Worm (Caenorhabditis elegans) whole organism, L4/young adult: ENCODE results near the gene acr-14.

ENCODE experiments used
- W03F9.2 ChIP-seq: fragments of 150-350 bp; optimal IDR thresholded peaks from 2 replicates; lab custom pipeline; 2014; ENCODE audit warnings: missing biosample characterization, missing genetic modification characterization
- dao-5 ChIP-seq: sonication (generic microtip); optimal IDR thresholded peaks from 2 replicates; lab custom pipeline; 2016; ENCODE audit warnings: missing genotype, missing genetic modification characterization, moderate library complexity, missing compliant biosample characterization
- him-1 ChIP-seq: sonication (generic microtip); optimal IDR thresholded peaks from 2 replicates; lab custom pipeline; 2016; ENCODE audit warnings: missing genotype, missing genetic modification reagents, missing genetic modification characterization, missing compliant biosample characterization

Gene acr-14

DNA sequence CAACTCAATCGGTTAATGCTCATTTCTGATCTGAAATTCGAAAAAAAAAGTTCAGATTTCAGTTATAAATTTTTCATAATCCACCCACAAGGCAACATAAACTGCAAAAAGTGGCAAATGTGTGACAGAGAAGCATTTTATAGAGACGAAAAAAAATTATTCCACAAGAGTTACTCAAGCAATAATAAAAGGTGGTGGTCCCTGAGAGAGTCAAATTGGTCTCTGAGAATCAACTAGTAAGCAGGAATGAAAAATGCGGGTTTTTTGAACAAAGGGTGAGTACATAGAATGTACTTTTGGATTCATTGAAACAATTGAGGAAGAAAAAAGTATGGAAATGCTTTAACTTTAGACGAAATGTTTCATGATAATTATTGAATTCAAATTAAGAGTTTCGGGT is 6.6 kb downstream of the acr-14 start, which contains the start of gene T05C12.11:
Gene T05C12.11, minus strand, starts transcription at position 101 of the 400 bp plus-strand sequence.
- TF ChIP-seq W03F9.2 (tag; lab: Kevin White, UChicago) (no peak), dao-5 (tag; lab: Kevin White, UChicago) (no peak), him-1 (tag; lab: Kevin White, UChicago) (no peak)

DNA sequence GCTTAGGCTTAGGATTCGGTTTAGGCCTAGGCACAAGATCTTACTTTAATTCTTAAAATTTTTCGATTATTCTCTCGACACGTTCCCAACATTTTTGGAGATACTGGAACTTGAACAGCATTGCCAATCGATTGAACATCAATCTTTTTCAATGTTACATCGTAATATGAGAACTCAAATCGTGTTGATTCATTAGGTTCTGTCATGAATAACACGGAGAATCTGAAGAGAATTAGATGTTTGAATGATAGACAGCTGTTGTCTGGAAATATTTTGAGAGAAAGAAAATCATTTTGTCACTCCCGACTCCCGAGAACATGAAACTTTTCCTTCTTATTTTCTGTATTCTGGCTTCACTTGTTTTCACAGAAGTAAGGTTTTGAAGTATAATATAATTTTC is 7.7 kb downstream of the acr-14 start, which contains the start of gene T05C12.15:
Gene T05C12.15, plus strand, starts transcription at position 301 of the 400 bp plus-strand sequence.
- TF ChIP-seq dao-5 (tag; lab: Kevin White, UChicago): no peak
- TF ChIP-seq W03F9.2 (tag; lab: Kevin White, UChicago): no peak
- no peak for TF ChIP-seq him-1 (tag; lab: Kevin White, UChicago)

DNA sequence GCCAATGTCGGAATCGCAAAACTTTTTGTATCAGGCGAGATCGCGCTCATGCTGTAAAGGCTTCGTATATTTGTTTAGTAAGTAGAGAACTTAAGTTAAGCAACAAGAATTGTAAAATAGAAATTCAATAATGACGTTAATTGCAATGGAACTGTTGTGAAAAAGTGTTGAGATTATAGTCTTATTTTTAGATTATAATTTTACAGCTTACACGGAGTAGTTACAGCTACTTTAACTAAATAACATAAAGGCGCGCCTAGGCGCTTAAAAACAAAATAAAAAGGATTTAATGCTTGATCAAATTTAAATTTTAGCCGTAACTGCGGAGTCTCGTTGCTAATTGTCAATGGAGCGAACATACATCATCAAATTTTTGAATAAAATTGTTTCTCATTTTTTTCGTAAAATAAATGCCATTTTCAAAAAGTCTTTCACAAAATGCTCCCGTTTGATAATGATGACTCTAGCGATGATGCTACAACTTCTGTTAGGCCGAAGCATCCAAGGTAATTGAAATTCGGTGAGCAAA is 14.8 kb downstream of the acr-14 start, which contains the start of the genes emb-27 and rrf-3:
Gene emb-27, minus strand, starts transcription at position 51 of the 529 bp plus-strand sequence.
Gene rrf-3, plus strand, starts transcription at position 346 of the 529 bp plus-strand sequence.
- TF ChIP-seq dao-5 (tag; lab: Kevin White, UChicago): no peak
- TF ChIP-seq him-1 (tag; lab: Kevin White, UChicago): no peak
- TF ChIP-seq W03F9.2 (tag; lab: Kevin White, UChicago): no peak

DNA sequence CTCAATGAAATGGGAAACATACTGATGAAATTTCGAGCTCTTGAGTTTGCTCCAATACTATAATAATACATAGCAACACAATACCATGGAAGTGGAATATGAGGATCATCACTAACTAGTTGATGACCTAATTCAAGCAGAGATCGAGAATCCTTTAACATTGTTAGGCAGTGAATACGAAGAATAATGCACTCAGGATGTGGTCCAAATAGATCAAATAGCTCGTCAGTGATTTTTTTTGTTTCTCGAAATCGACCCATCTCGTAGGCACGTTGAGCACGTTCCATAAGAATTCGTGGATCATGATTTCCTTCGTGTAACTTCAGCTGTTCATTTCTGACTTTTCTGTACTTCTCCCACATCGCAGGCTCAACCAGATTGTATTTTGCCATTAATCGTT is 16.1 kb downstream of the acr-14 start:
- TF ChIP-seq W03F9.2 (tag; lab: Kevin White, UChicago) (no peak), him-1 (tag; lab: Kevin White, UChicago) (no peak), dao-5 (tag; lab: Kevin White, UChicago) (no peak)

DNA sequence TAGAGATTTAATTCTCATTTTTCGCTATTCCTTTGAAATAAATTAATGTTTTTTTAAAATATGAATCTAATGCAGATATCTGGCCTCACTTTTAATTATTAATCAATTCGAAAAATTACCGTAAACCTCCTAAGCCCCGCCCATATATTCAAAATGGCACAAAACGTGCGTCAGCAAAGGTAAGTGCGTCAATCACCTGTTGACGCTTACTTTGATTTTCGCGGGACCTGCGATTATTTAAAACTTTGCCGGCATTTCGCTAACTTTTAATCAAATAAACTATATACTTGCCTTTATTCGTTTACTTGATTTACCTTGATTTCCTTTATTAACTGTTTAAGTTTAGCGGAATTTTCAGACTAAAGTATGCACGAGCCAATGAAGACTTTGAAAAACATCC is 19.0 kb downstream of the acr-14 start, which contains the start of gene pch-2:
Gene pch-2, plus strand, starts transcription at position 359 of the 400 bp plus-strand sequence.
- no peak for TF ChIP-seq him-1 (tag; lab: Kevin White, UChicago)
- TF ChIP-seq dao-5 (tag; lab: Kevin White, UChicago): no peak

DNA sequence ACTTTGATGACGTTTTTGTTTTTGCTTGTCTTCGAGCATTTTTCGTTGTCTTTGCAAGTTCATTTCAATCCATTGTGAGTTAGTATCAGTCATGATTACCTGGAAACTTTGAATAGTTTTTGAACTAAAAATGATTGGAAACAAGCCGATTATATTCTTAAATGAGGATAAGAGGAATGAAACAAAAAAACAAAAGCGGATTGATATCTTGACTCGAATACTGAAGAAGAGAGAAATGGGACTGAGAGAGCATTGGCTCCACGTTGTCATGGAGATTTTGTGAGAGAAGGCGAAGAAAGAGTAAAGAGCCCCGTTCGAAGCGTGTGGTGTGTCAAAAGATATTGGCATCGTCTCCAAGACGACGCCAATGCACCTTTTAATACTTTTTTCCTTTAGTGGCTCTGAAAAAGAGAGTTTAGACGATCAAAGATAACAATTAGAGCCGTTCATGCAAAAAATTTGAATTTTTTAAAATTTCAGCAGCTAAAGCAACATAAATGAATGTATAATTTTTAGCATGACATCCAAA is 20.1 kb downstream of the acr-14 start, which contains the start of the genes tub-1 and tmem-138:
Gene tub-1, minus strand, starts transcription at position 101 of the 529 bp plus-strand sequence.
Gene tmem-138, plus strand, starts transcription at position 479 of the 529 bp plus-strand sequence.
- TF ChIP-seq him-1 (tag; lab: Kevin White, UChicago) (no peak), dao-5 (tag; lab: Kevin White, UChicago) (no peak), W03F9.2 (tag; lab: Kevin White, UChicago) (no peak)

DNA sequence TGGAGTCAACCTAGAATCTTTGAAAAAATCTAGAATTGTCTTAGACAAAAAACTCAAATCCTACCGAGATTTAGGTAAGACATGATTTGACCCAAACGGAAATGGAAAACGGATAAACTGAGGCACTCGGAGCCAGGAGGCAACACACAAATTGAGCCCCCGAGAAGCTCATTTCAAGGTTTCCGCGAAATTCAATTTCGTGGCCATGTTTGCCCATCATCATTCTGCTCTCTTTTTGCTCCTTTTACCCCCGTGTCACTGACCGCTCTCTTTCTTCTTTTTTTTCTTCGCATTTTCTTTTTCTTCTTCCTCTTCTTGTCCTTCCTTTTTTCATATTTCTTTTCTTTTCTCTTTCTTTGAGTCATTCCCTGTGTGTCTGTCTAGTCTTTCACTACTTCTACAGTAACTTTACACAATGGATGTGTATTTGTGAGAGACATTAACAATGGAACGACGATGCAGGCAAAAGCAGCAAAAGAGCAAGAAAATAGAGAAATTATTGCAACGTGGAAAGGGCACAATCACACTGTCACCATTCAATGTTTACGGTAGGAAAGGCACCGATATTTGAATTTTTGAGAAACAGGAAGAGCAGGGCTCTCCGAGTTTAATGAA is 24.2 kb downstream of the acr-14 start:
- TF ChIP-seq dao-5 (tag; lab: Kevin White, UChicago) (no peak), him-1 (tag; lab: Kevin White, UChicago) (no peak), W03F9.2 (tag; lab: Kevin White, UChicago) (no peak)

DNA sequence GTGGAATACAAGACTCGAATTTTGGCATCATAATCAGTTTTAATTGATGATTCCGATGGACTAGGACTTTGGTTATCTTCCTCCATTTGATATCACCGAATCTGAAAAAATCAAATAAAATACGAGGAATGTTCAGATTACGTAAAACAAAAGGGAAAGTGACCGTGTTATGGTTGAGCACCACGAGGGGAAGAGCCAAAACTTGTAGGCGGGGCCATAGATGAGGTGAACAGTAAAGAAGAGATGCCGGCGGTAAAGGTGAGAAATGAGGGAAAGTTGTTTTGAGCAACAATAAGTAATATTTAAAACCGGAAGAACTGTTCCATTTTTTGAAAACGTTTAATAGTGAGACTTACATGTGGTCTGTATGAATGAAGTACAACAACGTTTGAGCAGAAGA is 27.1 kb downstream of the acr-14 start, which contains the start of gene F10B5.3:
Gene F10B5.3, minus strand, starts transcription at position 101 of the 400 bp plus-strand sequence.
- TF ChIP-seq him-1 (tag; lab: Kevin White, UChicago) (no peak), dao-5 (tag; lab: Kevin White, UChicago) (no peak), W03F9.2 (tag; lab: Kevin White, UChicago) (no peak)

DNA sequence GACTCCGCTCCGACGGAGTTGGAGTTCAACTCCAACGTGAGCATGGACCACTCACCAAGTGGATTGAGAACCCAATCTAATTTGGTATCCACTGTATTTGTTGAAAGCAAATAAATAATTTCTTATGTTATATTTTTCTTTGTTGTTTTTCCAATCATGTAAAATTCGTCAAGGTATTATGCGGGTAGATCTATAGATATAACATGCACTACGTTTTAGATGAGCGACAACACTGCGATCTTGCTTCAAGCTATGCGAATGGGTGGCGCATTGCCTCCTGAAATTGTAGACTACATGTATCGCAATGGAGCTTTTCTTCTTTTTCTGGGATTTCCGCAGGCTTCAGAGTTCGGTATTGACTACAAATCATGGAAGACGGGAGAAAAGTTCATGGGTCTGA is 32.5 kb downstream of the acr-14 start, which contains the start of gene F10B5.2:
Gene F10B5.2, plus strand, starts transcription at position 220 of the 400 bp plus-strand sequence.
- TF ChIP-seq dao-5 (tag; lab: Kevin White, UChicago): no peak
- no peak for TF ChIP-seq him-1 (tag; lab: Kevin White, UChicago)
- TF ChIP-seq W03F9.2 (tag; lab: Kevin White, UChicago): no peak

DNA sequence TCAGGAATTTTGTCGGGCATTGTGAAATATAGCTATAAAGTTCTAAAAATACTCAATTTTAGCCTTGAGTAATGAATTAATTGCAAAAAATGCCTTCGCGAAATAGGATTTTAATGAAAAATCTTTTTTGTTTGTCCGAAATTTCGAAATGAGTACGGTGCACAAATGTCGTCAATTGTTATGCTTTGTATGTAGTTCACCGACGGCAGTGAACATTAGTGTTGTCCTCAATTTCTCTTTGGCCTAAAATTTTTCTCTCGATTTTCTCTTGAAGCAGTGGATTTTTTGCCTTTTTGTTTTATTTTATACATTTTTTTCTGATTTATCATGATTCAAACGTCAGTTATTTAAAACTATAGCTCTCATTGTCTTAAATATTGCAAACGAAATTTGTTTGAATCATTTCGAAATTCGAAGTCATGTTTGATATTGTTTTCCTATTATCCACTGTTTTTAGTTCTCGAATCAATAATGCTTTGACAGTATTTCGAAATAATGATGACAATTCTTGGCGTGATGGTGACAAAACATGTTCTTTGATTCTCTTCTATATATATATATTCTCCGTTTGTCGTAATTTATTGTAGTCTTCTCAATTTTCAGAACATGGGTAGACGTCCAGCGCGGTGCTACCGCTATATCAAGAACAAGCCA is 33.6 kb downstream of the acr-14 start, which contains the start of the genes ints-11 and rpl-10:
Gene ints-11, minus strand, starts transcription at position 201 of the 654 bp plus-strand sequence.
Gene rpl-10, plus strand, starts transcription at position 604 of the 654 bp plus-strand sequence.
- TF ChIP-seq him-1 (tag; lab: Kevin White, UChicago) (no peak), dao-5 (tag; lab: Kevin White, UChicago) (no peak), W03F9.2 (tag; lab: Kevin White, UChicago) (peak; percentile 76)

DNA sequence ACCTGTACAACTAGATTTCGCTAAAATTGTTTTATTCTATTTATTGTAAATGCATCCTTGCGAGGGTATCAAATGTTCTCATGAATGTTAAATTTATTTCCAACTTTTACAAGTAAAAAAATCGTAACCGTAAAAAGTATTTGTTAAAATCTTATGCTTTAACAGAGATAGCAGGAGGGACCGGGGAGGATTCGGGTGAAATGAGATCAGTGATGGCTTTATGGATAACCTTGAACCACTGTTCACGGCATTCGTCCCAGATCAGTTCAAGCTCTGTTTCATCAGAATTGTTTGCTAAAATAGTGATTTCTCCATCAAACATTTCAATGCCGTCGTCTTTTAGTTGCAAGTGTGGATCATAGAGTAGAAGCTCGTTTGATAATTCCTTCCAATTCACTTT is 35.9 kb downstream of the acr-14 start:
- TF ChIP-seq W03F9.2 (tag; lab: Kevin White, UChicago): no peak
- no peak for TF ChIP-seq dao-5 (tag; lab: Kevin White, UChicago)
- TF ChIP-seq him-1 (tag; lab: Kevin White, UChicago): no peak

DNA sequence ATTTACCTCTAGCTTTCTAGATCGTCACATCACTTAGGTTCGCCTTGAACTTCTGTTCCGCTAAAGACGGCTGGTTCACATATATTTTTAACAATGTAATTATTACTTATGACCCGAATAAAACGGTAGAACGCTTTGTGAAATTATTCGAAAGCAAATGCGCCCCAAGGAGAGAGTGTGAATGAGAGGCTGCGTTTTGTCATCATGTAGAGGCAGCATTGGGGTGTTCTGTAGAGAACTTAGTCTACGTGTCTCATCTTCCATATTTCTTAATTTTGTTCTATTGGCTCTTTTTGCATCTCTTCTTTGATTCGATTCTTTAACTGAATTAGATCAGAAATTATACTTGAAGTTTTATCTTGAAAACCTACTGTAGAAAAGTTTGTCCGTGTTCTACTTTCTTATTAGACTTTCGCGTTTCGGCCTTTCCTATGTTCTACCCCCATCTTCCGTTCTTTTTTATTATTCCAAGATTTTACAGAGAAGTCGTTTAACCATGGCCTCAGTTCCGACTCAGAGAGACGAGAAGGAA is 38.9 kb downstream of the acr-14 start, which contains the start of gene cdc-48.2:
Gene cdc-48.2, plus strand, starts transcription at position 482 of the 532 bp plus-strand sequence.
- no peak for TF ChIP-seq him-1 (tag; lab: Kevin White, UChicago)
- TF ChIP-seq dao-5 (tag; lab: Kevin White, UChicago): no peak
- no peak for TF ChIP-seq W03F9.2 (tag; lab: Kevin White, UChicago)
